Worm (Caenorhabditis elegans) whole organism, L4 larva: ENCODE data around the gene clec-79.

Experiments used
- F26F4.8 ChIP-seq: fragments of 200-800 bp; sonication (Bioruptor generic); conservative IDR thresholded peaks from 2 replicates; pipeline ENCODE4 v1.3.6; 2022; ENCODE audit warnings: missing genetic modification characterization, missing compliant biosample characterization
- T20F7.1 ChIP-seq: fragments of 200-800 bp; sonication (Bioruptor generic); optimal IDR thresholded peaks from 2 replicates; lab custom pipeline; 2018; ENCODE audit warnings: mild to moderate bottlenecking, missing genetic modification characterization, missing compliant biosample characterization
- Y105C5A.15 ChIP-seq: fragments of 200-800 bp; sonication (Bioruptor generic); IDR thresholded peaks from 2 replicates; pipeline ENCODE4 v1.3.6; 2022; ENCODE audit warnings: missing genetic modification characterization, missing compliant biosample characterization
- Y75B8A.6 ChIP-seq: fragments of 200-800 bp; sonication (Bioruptor generic); IDR thresholded peaks from 2 replicates; pipeline ENCODE4 v1.3.6; 2022; ENCODE audit warnings: missing genetic modification reagents, missing genetic modification characterization, missing compliant biosample characterization
- ZK337.2 ChIP-seq: fragments of 200-800 bp; sonication (Bioruptor generic); IDR thresholded peaks from 2 replicates; pipeline ENCODE4 v1.3.6; 2022; ENCODE audit warnings: missing genetic modification reagents, missing genetic modification characterization, missing compliant biosample characterization
- ZK546.5 ChIP-seq, 2 experiments: sonication (generic microtip); optimal IDR thresholded peaks; 2 replicates each; lab custom pipeline; 2017; ENCODE audit warnings: missing biosample characterization in 2 of 2, missing genetic modification characterization in 2 of 2
- aly-2 ChIP-seq: sonication (generic microtip); optimal IDR thresholded peaks from 2 replicates; lab custom pipeline; 2018; ENCODE audit warnings: missing biosample characterization, missing genetic modification characterization
- attf-4 ChIP-seq: sonication (generic microtip); optimal IDR thresholded peaks from 3 replicates; lab custom pipeline; 2017; ENCODE audit warnings: missing biosample characterization, missing genetic modification characterization
- ceh-28 ChIP-seq: fragments of 150-350 bp; optimal IDR thresholded peaks from 2 replicates; lab custom pipeline; 2014; ENCODE audit warnings: missing biosample characterization, missing genetic modification reagents, missing genetic modification characterization
- ceh-62 ChIP-seq: sonication (generic microtip); optimal IDR thresholded peaks from 2 replicates; lab custom pipeline; 2017; ENCODE audit warnings: missing biosample characterization, missing genetic modification characterization
- daf-19 ChIP-seq: fragments of 200-800 bp; sonication (Bioruptor generic); conservative IDR thresholded peaks from 2 replicates; pipeline ENCODE4 v1.3.6; 2022; ENCODE audit warnings: missing genetic modification characterization, missing compliant biosample characterization
- dmd-6 ChIP-seq: fragments of 200-800 bp; sonication (Bioruptor generic); IDR thresholded peaks from 2 replicates; pipeline ENCODE4 v1.3.6; 2022; ENCODE audit warnings: missing genetic modification reagents, missing genetic modification characterization, missing compliant biosample characterization
- dmd-8 ChIP-seq: fragments of 200-800 bp; sonication (Bioruptor generic); IDR thresholded peaks from 2 replicates; pipeline ENCODE4 v1.3.6; 2022; ENCODE audit warnings: missing genetic modification characterization, missing compliant biosample characterization
- dpl-1 ChIP-seq: fragments of 150-350 bp; optimal IDR thresholded peaks from 2 replicates; lab custom pipeline; 2014; ENCODE audit warnings: missing biosample characterization, missing genetic modification reagents, missing genetic modification characterization
- duxl-1 ChIP-seq: sonication (generic microtip); optimal IDR thresholded peaks from 2 replicates; lab custom pipeline; 2016; ENCODE audit warnings: mild to moderate bottlenecking, missing genetic modification characterization, moderate library complexity, missing compliant biosample characterization; ENCODE audit not compliant: poor library complexity
- egl-27 ChIP-seq: sonication (generic microtip); optimal IDR thresholded peaks from 3 replicates; lab custom pipeline; 2017; ENCODE audit warnings: missing biosample characterization, missing genetic modification reagents, missing genetic modification characterization
- hif-1 ChIP-seq, 2 experiments: sonication (generic microtip); optimal IDR thresholded peaks; 2 replicates each; lab custom pipeline; 2016 to 2017; ENCODE audit warnings: missing compliant biosample characterization in 2 of 2, missing genetic modification characterization in 2 of 2, missing genetic modification reagents in 2 of 2, missing genotype in 2 of 2, mild to moderate bottlenecking in 1 of 2
- hlh-30 ChIP-seq: sonication (generic microtip); optimal IDR thresholded peaks from 2 replicates; lab custom pipeline; 2017; ENCODE audit warnings: antibody characterized with exemption, mild to moderate bottlenecking, missing genetic modification characterization, missing compliant biosample characterization; ENCODE audit not compliant: insufficient read depth
- hmg-1.1 ChIP-seq: fragments of 200-800 bp; sonication (Bioruptor generic); IDR thresholded peaks from 2 replicates; pipeline ENCODE4 v1.3.6; 2022; ENCODE audit warnings: missing genetic modification reagents, missing genetic modification characterization, missing compliant biosample characterization
- jun-1 ChIP-seq: fragments of 150-350 bp; optimal IDR thresholded peaks from 2 replicates; lab custom pipeline; 2014; ENCODE audit warnings: missing biosample characterization, missing genetic modification reagents, missing genetic modification characterization
- lin-15B ChIP-seq: fragments of 150-350 bp; sonication (generic microtip); optimal IDR thresholded peaks from 3 replicates; lab custom pipeline; 2014; ENCODE audit warnings: missing biosample characterization, missing genetic modification characterization
- lin-39 ChIP-seq: fragments of 150-350 bp; optimal IDR thresholded peaks from 2 replicates; lab custom pipeline; 2014; ENCODE audit warnings: missing biosample characterization, missing genetic modification reagents, missing genetic modification characterization
- madf-9 ChIP-seq: fragments of 200-800 bp; sonication (Bioruptor generic); conservative IDR thresholded peaks from 2 replicates; pipeline ENCODE4 v1.3.6; 2022; ENCODE audit warnings: missing genetic modification reagents, missing genetic modification characterization, missing compliant biosample characterization
- mdl-1 ChIP-seq, 2 experiments: fragments of 150-350 bp in 1 of 2; sonication (generic microtip) in 1 of 2; optimal IDR thresholded peaks; 2 replicates each; lab custom pipeline; 2014 to 2017; ENCODE audit warnings: missing biosample characterization in 2 of 2, missing genetic modification characterization in 2 of 2
- mep-1 ChIP-seq: fragments of 150-350 bp; sonication (generic microtip); optimal IDR thresholded peaks from 3 replicates; lab custom pipeline; 2014; ENCODE audit warnings: missing biosample characterization, missing genetic modification characterization
- mxl-2 ChIP-seq: fragments of 200-800 bp; sonication (Bioruptor generic); conservative IDR thresholded peaks from 2 replicates; pipeline ENCODE4 v1.3.6; 2022; ENCODE audit warnings: missing genetic modification reagents, missing genetic modification characterization, missing compliant biosample characterization
- mxl-3 ChIP-seq: fragments of 200-800 bp; sonication (Bioruptor generic); optimal IDR thresholded peaks from 2 replicates; lab custom pipeline; 2018; ENCODE audit warnings: mild to moderate bottlenecking, missing genetic modification characterization, missing compliant biosample characterization
- nhr-10 ChIP-seq: fragments of 150-350 bp; optimal IDR thresholded peaks from 2 replicates; lab custom pipeline; 2014; ENCODE audit warnings: missing biosample characterization, missing genetic modification characterization
- nhr-11 ChIP-seq: fragments of 150-350 bp; optimal IDR thresholded peaks from 2 replicates; lab custom pipeline; 2014; ENCODE audit warnings: missing biosample characterization, missing genetic modification characterization
- nhr-111 ChIP-seq: fragments of 200-800 bp; sonication (Bioruptor generic); optimal IDR thresholded peaks from 2 replicates; lab custom pipeline; 2018; ENCODE audit warnings: mild to moderate bottlenecking, missing genetic modification characterization, missing compliant biosample characterization
- nhr-237 ChIP-seq: sonication (generic microtip); optimal IDR thresholded peaks from 2 replicates; lab custom pipeline; 2017; ENCODE audit warnings: missing biosample characterization, missing genetic modification characterization
- nhr-41 ChIP-seq: fragments of 200-800 bp; sonication (Bioruptor generic); IDR thresholded peaks from 2 replicates; pipeline ENCODE4 v1.3.6; 2022; ENCODE audit warnings: missing genetic modification reagents, missing genetic modification characterization, missing compliant biosample characterization
- nhr-42 ChIP-seq: fragments of 200-800 bp; sonication (Bioruptor generic); IDR thresholded peaks from 2 replicates; pipeline ENCODE4 v1.3.6; 2022; ENCODE audit warnings: missing genetic modification characterization, missing compliant biosample characterization
- nhr-6 ChIP-seq: fragments of 150-350 bp; optimal IDR thresholded peaks from 2 replicates; lab custom pipeline; 2014; ENCODE audit warnings: missing biosample characterization, missing genetic modification characterization
- php-3 ChIP-seq: fragments of 200-800 bp; sonication (Bioruptor generic); IDR thresholded peaks from 2 replicates; pipeline ENCODE4 v1.3.6; 2022; ENCODE audit warnings: missing genetic modification reagents, missing genetic modification characterization, missing compliant biosample characterization
- pqm-1 ChIP-seq: sonication (generic microtip); optimal IDR thresholded peaks from 2 replicates; lab custom pipeline; 2017; ENCODE audit warnings: missing biosample characterization, missing genetic modification characterization
- rbr-2 ChIP-seq: sonication (generic microtip); optimal IDR thresholded peaks from 2 replicates; lab custom pipeline; 2016; ENCODE audit warnings: missing genotype, missing genetic modification characterization, missing compliant biosample characterization
- saeg-2 ChIP-seq: fragments of 200-800 bp; sonication (Bioruptor generic); IDR thresholded peaks from 2 replicates; pipeline ENCODE4 v1.3.6; 2022; ENCODE audit warnings: missing genetic modification reagents, missing genetic modification characterization, missing compliant biosample characterization
- set-16 ChIP-seq: fragments of 200-800 bp; sonication (Bioruptor generic); IDR thresholded peaks from 2 replicates; pipeline ENCODE4 v1.3.6; 2022; ENCODE audit warnings: missing genetic modification reagents, missing genetic modification characterization, missing compliant biosample characterization
- skn-1 ChIP-seq: fragments of 150-350 bp; optimal IDR thresholded peaks from 2 replicates; lab custom pipeline; 2014; ENCODE audit warnings: missing biosample characterization, missing genetic modification characterization
- spr-1 ChIP-seq: sonication (generic microtip); optimal IDR thresholded peaks from 2 replicates; lab custom pipeline; 2016; ENCODE audit warnings: mild to moderate bottlenecking, missing genetic modification characterization, missing compliant biosample characterization
- tag-97 ChIP-seq: fragments of 200-800 bp; sonication (Bioruptor generic); IDR thresholded peaks from 2 replicates; pipeline ENCODE4 v1.3.6; 2022; ENCODE audit warnings: missing genetic modification characterization, missing compliant biosample characterization
- unc-130 ChIP-seq: sonication (generic microtip); optimal IDR thresholded peaks from 2 replicates; lab custom pipeline; 2016; ENCODE audit warnings: missing genetic modification reagents, missing genetic modification characterization, missing compliant biosample characterization
- unc-62 ChIP-seq, 3 experiments: fragments of 150-350 bp in 1 of 3; sonication (generic microtip); optimal IDR thresholded peaks in 2 of 3; peaks in 1 of 3; 1 replicate in 1 of 3; 2 replicates in 2 of 3; lab custom pipeline; 2014 to 2017; ENCODE audit warnings: missing biosample characterization in 3 of 3, missing genetic modification characterization in 3 of 3, missing genetic modification reagents in 3 of 3, missing genotype in 1 of 3
- vab-7 ChIP-seq: fragments of 200-800 bp; sonication (Bioruptor generic); IDR thresholded peaks from 2 replicates; pipeline ENCODE4 v1.3.6; 2022; ENCODE audit warnings: missing genetic modification reagents, missing genetic modification characterization, missing compliant biosample characterization
- zfp-2 ChIP-seq: sonication (generic microtip); optimal IDR thresholded peaks from 2 replicates; lab custom pipeline; 2016; ENCODE audit warnings: mild to moderate bottlenecking, missing genetic modification characterization, missing compliant biosample characterization
- zfp-3 ChIP-seq: fragments of 200-800 bp; sonication (Bioruptor generic); conservative IDR thresholded peaks from 2 replicates; pipeline ENCODE4 v1.3.6; 2022; ENCODE audit warnings: missing genetic modification reagents, missing genetic modification characterization, missing compliant biosample characterization
- zip-2 ChIP-seq: fragments of 150-350 bp; optimal IDR thresholded peaks from 2 replicates; lab custom pipeline; 2014; ENCODE audit warnings: missing biosample characterization, missing genetic modification characterization
- ztf-7 ChIP-seq: fragments of 150-350 bp; optimal IDR thresholded peaks from 2 replicates; lab custom pipeline; 2014; ENCODE audit warnings: missing biosample characterization, missing genetic modification characterization

Gene clec-79

ce11 chrIV:4024159-4025004 is 51.2 kb downstream of the clec-79 start (continued):
- TF ChIP-seq ceh-28 (tag; lab: Kevin White, UChicago), result no peak
- no peak for TF ChIP-seq zfp-2 (tag; lab: Kevin White, UChicago)
- TF ChIP-seq jun-1 (tag; lab: Kevin White, UChicago), result peak; percentile 72
- peak in 1 of 2 experiments; percentile 82 for TF ChIP-seq mdl-1 (tag; optimal IDR thresholded peaks at IDR 0.05; lab: Kevin White, UChicago)
- peak; percentile 20 for TF ChIP-seq pqm-1 (tag; lab: Kevin White, UChicago)
- no peak for TF ChIP-seq hlh-30 (tag; lab: Kevin White, UChicago)
- TF ChIP-seq duxl-1, result peak; percentile 23
- no peak for TF ChIP-seq lin-15B (tag; lab: Kevin White, UChicago)
- TF ChIP-seq nhr-11 (tag; lab: Kevin White, UChicago), result peak; percentile 64
- no peak for TF ChIP-seq Y105C5A.15 (GFP tag; lab: Robert Waterston, UW)
- no peak for TF ChIP-seq zip-2
- TF ChIP-seq daf-19, result no peak
- TF ChIP-seq F26F4.8 (GFP tag; lab: Robert Waterston, UW), result no peak
- TF ChIP-seq nhr-6 (tag; lab: Kevin White, UChicago), result no peak
- TF ChIP-seq php-3 (GFP tag; lab: Robert Waterston, UW), result peak; percentile 27; the same call in 1 of the 2 replicates
- TF ChIP-seq ceh-62 (tag; lab: Kevin White, UChicago), result no peak
- no peak for TF ChIP-seq zfp-3 (GFP tag; lab: Robert Waterston, UW)
- TF ChIP-seq mxl-2, result no peak
- TF ChIP-seq ZK337.2, result no peak
- TF ChIP-seq skn-1 (tag; lab: Kevin White, UChicago), result no peak
- peak in 1 of 2 experiments; percentile 55 for TF ChIP-seq unc-62 (GFP tag; optimal IDR thresholded peaks at IDR 0.05 in 1 of 2; lab: Kevin White, UChicago)
- no peak for TF ChIP-seq unc-62 (tag; optimal IDR thresholded peaks at IDR 0.05; lab: Kevin White, UChicago)
- TF ChIP-seq ztf-7 (tag; lab: Kevin White, UChicago), result no peak
- no peak for TF ChIP-seq ZK546.5 (tag; optimal IDR thresholded peaks at IDR 0.05; lab: Kevin White, UChicago)
- TF ChIP-seq nhr-237, result no peak
- peak; percentile 54 for TF ChIP-seq rbr-2 (tag; lab: Kevin White, UChicago)
- TF ChIP-seq vab-7, result no peak
- TF ChIP-seq egl-27, result no peak
- no peak for TF ChIP-seq spr-1
- TF ChIP-seq mep-1 (tag; lab: Kevin White, UChicago), result peak; percentile 80
- no peak for TF ChIP-seq tag-97
- TF ChIP-seq nhr-111 (GFP tag; lab: Kevin White, UChicago), result no peak
- no peak for TF ChIP-seq unc-130 (GFP tag; lab: Kevin White, UChicago)
- TF ChIP-seq saeg-2 (GFP tag; lab: Robert Waterston, UW), result peak; percentile 14; the same call in 1 of the 2 replicates
- TF ChIP-seq hmg-1.1 (GFP tag; lab: Robert Waterston, UW), result peak; percentile 70
- no peak for TF ChIP-seq nhr-42 (GFP tag; lab: Robert Waterston, UW)
- TF ChIP-seq dmd-6, result peak; percentile 96
- no peak for TF ChIP-seq T20F7.1 (GFP tag; lab: Kevin White, UChicago)
- TF ChIP-seq set-16, result peak; percentile 85
- TF ChIP-seq aly-2 (tag; lab: Kevin White, UChicago), result no peak
- TF ChIP-seq dpl-1 (GFP tag; lab: Kevin White, UChicago), result peak; percentile 38
- TF ChIP-seq attf-4 (tag; lab: Kevin White, UChicago), result no peak
- TF ChIP-seq lin-39 (tag; lab: Kevin White, UChicago), result no peak
- no peak for TF ChIP-seq Y75B8A.6
- no peak for TF ChIP-seq nhr-41 (GFP tag; lab: Robert Waterston, UW)
- peak in 1 of 2 experiments; percentile 88 for TF ChIP-seq hif-1 (tag; optimal IDR thresholded peaks at IDR 0.05; lab: Kevin White, UChicago)
- TF ChIP-seq nhr-10 (tag; lab: Kevin White, UChicago), result peak; percentile 23
- no peak for TF ChIP-seq dmd-8
- TF ChIP-seq madf-9, result no peak
- TF ChIP-seq mxl-3 (GFP tag; lab: Kevin White, UChicago), result peak; percentile 5
